Worm (Caenorhabditis elegans) whole organism, L1 larva: ENCODE measurements around the gene K10D2.5.

ENCODE experiments used
- aly-2 ChIP-seq: fragments of 150-350 bp; optimal IDR thresholded peaks from 2 replicates; lab custom pipeline; 2014; ENCODE audit warnings: missing biosample characterization, missing genetic modification characterization
- ama-1 ChIP-seq: fragments of 150-350 bp; optimal IDR thresholded peaks from 2 replicates; lab custom pipeline; 2014
- blmp-1 ChIP-seq: fragments of 150-350 bp; optimal IDR thresholded peaks from 2 replicates; lab custom pipeline; 2014; ENCODE audit warnings: missing biosample characterization, missing genetic modification characterization
- ceh-8 ChIP-seq: fragments of 200-800 bp; sonication (Bioruptor generic); optimal IDR thresholded peaks from 2 replicates; lab custom pipeline; 2018; ENCODE audit warnings: mild to moderate bottlenecking, missing genetic modification characterization, moderate library complexity, missing compliant biosample characterization
- ceh-90 ChIP-seq: sonication (generic microtip); optimal IDR thresholded peaks from 2 replicates; lab custom pipeline; 2016; ENCODE audit warnings: missing genetic modification characterization, missing compliant biosample characterization
- dpl-1 ChIP-seq, 3 experiments: fragments of 150-350 bp in 2 of 3; sonication (generic microtip) in 1 of 3; optimal IDR thresholded peaks; 2 replicates each; lab custom pipeline; 2014 to 2017; ENCODE audit warnings: missing biosample characterization in 3 of 3, missing genetic modification characterization in 3 of 3, missing genetic modification reagents in 3 of 3
- dsc-1 ChIP-seq: sonication (generic microtip); optimal IDR thresholded peaks from 2 replicates; lab custom pipeline; 2016; ENCODE audit warnings: mild to moderate bottlenecking, missing genetic modification characterization, missing compliant biosample characterization
- efl-1 ChIP-seq, 4 experiments: fragments of 150-350 bp; optimal IDR thresholded peaks in 3 of 4; peaks in 1 of 4; 1 replicate in 1 of 4; 2 replicates in 3 of 4; lab custom pipeline; 2014; ENCODE audit warnings: missing biosample characterization in 2 of 4, missing genetic modification characterization in 2 of 4, missing genetic modification reagents in 2 of 4
- elt-2 ChIP-seq: sonication (generic microtip); optimal IDR thresholded peaks from 2 replicates; lab custom pipeline; 2016; ENCODE audit warnings: missing genetic modification characterization, mild to moderate bottlenecking, inconsistent platforms, missing compliant biosample characterization, missing genetic modification reagents
- elt-3 ChIP-seq, 6 experiments: fragments of 150-350 bp in 1 of 6; sonication (generic microtip); optimal IDR thresholded peaks; 2 replicates each; lab custom pipeline; 2017 to 2018; ENCODE audit warnings: missing biosample characterization in 6 of 6, missing genetic modification characterization in 6 of 6, inconsistent platforms in 1 of 6
- ets-5 ChIP-seq: fragments of 200-800 bp; sonication (Bioruptor generic); IDR thresholded peaks from 2 replicates; pipeline ENCODE4 v1.3.6; 2022; ENCODE audit warnings: missing genetic modification characterization, missing compliant biosample characterization
- fkh-4 ChIP-seq: sonication (generic microtip); optimal IDR thresholded peaks from 2 replicates; lab custom pipeline; 2016; ENCODE audit warnings: missing compliant biosample characterization, missing genetic modification characterization, borderline replicate concordance
- fkh-8 ChIP-seq: sonication (generic microtip); optimal IDR thresholded peaks from 2 replicates; lab custom pipeline; 2016; ENCODE audit warnings: mild to moderate bottlenecking, missing genetic modification characterization, missing compliant biosample characterization
- fos-1 ChIP-seq: fragments of 150-350 bp; optimal IDR thresholded peaks from 2 replicates; lab custom pipeline; 2014; ENCODE audit warnings: missing biosample characterization, missing genetic modification characterization
- grh-1 ChIP-seq: fragments of 200-800 bp; sonication (Bioruptor generic); IDR thresholded peaks from 2 replicates; pipeline ENCODE4 v1.3.6; 2022; ENCODE audit warnings: missing genetic modification reagents, missing genetic modification characterization, missing compliant biosample characterization
- lin-35 ChIP-seq, 2 experiments: fragments of 150-350 bp; optimal IDR thresholded peaks; 2 replicates each; lab custom pipeline; 2014; ENCODE audit warnings: missing biosample characterization in 2 of 2, missing genetic modification characterization in 2 of 2, missing genetic modification reagents in 2 of 2
- lsy-2 ChIP-seq, 2 experiments: fragments of 150-350 bp; optimal IDR thresholded peaks; 2 replicates each; lab custom pipeline; 2014; ENCODE audit warnings: missing biosample characterization in 2 of 2, missing genetic modification characterization in 2 of 2
- mep-1 ChIP-seq: fragments of 150-350 bp; optimal IDR thresholded peaks from 2 replicates; lab custom pipeline; 2014; ENCODE audit warnings: missing biosample characterization, missing genetic modification characterization
- nhr-11 ChIP-seq: fragments of 150-350 bp; optimal IDR thresholded peaks from 2 replicates; lab custom pipeline; 2014; ENCODE audit warnings: missing biosample characterization, missing genetic modification characterization
- nhr-19 ChIP-seq: fragments of 200-800 bp; sonication (Bioruptor generic); conservative IDR thresholded peaks from 2 replicates; pipeline ENCODE4 v1.3.6; 2022; ENCODE audit warnings: missing genetic modification characterization, missing compliant biosample characterization
- nhr-20 ChIP-seq: sonication (generic microtip); optimal IDR thresholded peaks from 2 replicates; lab custom pipeline; 2016; ENCODE audit warnings: mild to moderate bottlenecking, missing genetic modification characterization, missing compliant biosample characterization
- nhr-237 ChIP-seq: fragments of 150-350 bp; optimal IDR thresholded peaks from 2 replicates; lab custom pipeline; 2014; ENCODE audit warnings: missing biosample characterization, missing genetic modification characterization
- nhr-28 ChIP-seq: fragments of 150-350 bp; optimal IDR thresholded peaks from 2 replicates; lab custom pipeline; 2014; ENCODE audit warnings: missing biosample characterization, missing genetic modification characterization
- nhr-47 ChIP-seq: sonication (generic microtip); optimal IDR thresholded peaks from 2 replicates; lab custom pipeline; 2016; ENCODE audit warnings: mild to moderate bottlenecking, missing genetic modification characterization, moderate library complexity, missing compliant biosample characterization
- nhr-71 ChIP-seq: sonication (generic microtip); optimal IDR thresholded peaks from 2 replicates; lab custom pipeline; 2016; ENCODE audit warnings: mild to moderate bottlenecking, missing genetic modification characterization, moderate library complexity, missing compliant biosample characterization
- nhr-77 ChIP-seq: fragments of 150-350 bp; optimal IDR thresholded peaks from 2 replicates; lab custom pipeline; 2014; ENCODE audit warnings: missing biosample characterization, missing genetic modification characterization
- nhr-85 ChIP-seq: sonication (generic microtip); peaks from one replicate; lab custom pipeline; 2016; ENCODE audit warnings: missing genetic modification characterization, inconsistent platforms, missing compliant biosample characterization
- nhr-90 ChIP-seq: sonication (generic microtip); optimal IDR thresholded peaks from 2 replicates; lab custom pipeline; 2016; ENCODE audit warnings: mild to moderate bottlenecking, missing genetic modification characterization, missing compliant biosample characterization; ENCODE audit not compliant: poor library complexity
- pag-3 ChIP-seq: sonication (generic microtip); optimal IDR thresholded peaks from 2 replicates; lab custom pipeline; 2017; ENCODE audit warnings: missing genetic modification characterization, mild to moderate bottlenecking, missing compliant biosample characterization, antibody characterized with exemption, borderline replicate concordance; ENCODE audit not compliant: insufficient read depth
- skn-1 ChIP-seq: fragments of 150-350 bp; optimal IDR thresholded peaks from 2 replicates; lab custom pipeline; 2014; ENCODE audit warnings: missing biosample characterization, missing genetic modification characterization
- sup-37 ChIP-seq: fragments of 200-800 bp; sonication (Bioruptor generic); optimal IDR thresholded peaks from 2 replicates; lab custom pipeline; 2018; ENCODE audit warnings: mild to moderate bottlenecking, missing genetic modification characterization, missing compliant biosample characterization
- unc-62 ChIP-seq: fragments of 150-350 bp; optimal IDR thresholded peaks from 2 replicates; lab custom pipeline; 2014; ENCODE audit warnings: missing biosample characterization, missing genetic modification reagents, missing genetic modification characterization
- unc-86 ChIP-seq: sonication (generic microtip); optimal IDR thresholded peaks from 2 replicates; lab custom pipeline; 2016; ENCODE audit warnings: missing genetic modification characterization, missing compliant biosample characterization
- zag-1 ChIP-seq: fragments of 150-350 bp; optimal IDR thresholded peaks from 2 replicates; lab custom pipeline; 2014; ENCODE audit warnings: missing biosample characterization, missing genetic modification characterization

The K10D2.5 gene

DNA sequence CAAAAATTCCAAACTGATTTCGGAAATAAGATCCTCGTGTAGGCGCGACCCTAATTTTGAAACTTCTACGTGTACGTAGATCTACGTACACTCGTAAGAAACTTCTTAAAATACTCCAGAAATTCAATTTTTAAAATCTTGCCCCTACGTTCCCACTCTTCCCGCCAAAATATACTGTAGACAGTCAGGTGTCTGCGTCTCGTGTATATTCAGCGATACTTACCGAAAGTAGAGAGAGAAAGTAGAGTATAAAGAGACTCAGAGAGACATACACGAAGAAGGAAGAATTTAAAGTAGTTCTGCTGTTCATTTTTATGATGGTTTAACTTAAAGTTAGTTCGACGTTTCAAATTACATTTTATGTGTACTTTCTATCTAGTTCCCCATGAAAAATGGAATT, 20.7 kb downstream of the K10D2.5 start:
- TF ChIP-seq lin-35 (GFP tag; optimal IDR thresholded peaks at IDR 0.05; lab: Kevin White, UChicago) (peak in 1 of 2 experiments; percentile 53), dpl-1 (GFP tag; optimal IDR thresholded peaks at IDR 0.05; lab: Kevin White, UChicago) (peak; percentile 26 to 46 (median 27)), ets-5 (GFP tag; lab: Robert Waterston, UW) (no peak), dsc-1 (tag; lab: Kevin White, UChicago) (no peak), lsy-2 (tag; optimal IDR thresholded peaks at IDR 0.05; lab: Kevin White, UChicago) (peak in 1 of 2 experiments; percentile 54), blmp-1 (peak; percentile 53), efl-1 (optimal IDR thresholded peaks at IDR 0.05; lab: Kevin White, UChicago) (peak; percentile 12 to 16), efl-1 (GFP tag; optimal IDR thresholded peaks at IDR 0.05 in 1 of 2; lab: Kevin White, UChicago) (peak in 1 of 2 experiments; percentile 7)
- TF ChIP-seq, all 84 proteins: peak for 5

DNA sequence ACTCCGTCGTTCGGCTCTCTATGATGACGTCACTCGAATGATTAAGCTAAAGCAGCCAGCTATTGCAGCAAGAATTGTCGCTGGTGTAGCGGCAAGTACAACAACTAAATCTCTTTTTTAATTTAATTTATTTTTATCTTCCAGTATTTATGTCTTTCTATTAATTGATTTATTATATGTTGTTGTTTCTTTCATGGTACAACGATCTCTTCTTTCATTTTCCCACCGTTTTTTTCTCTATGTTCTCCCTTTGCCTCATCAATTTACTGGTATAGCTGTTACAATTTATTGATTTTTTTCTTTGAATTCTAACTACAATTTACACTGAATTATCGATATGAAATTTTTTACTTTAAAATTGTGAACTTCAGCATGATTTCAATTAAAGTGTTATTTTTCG, 23.2 kb downstream of the K10D2.5 start, which contains the start of gene moc-6:
Gene moc-6 (plus strand): TSS at position 301 of the 400 bp plus-strand sequence.
- TF ChIP-seq fkh-4 (tag; lab: Kevin White, UChicago) (no peak), elt-3 (tag; optimal IDR thresholded peaks at IDR 0.05; lab: Kevin White, UChicago) (peak in 1 of 6 experiments; percentile 10), nhr-85 (tag; lab: Kevin White, UChicago) (peak; percentile 26), zag-1 (tag; lab: Kevin White, UChicago) (no peak), sup-37 (no peak), efl-1 (optimal IDR thresholded peaks at IDR 0.05; lab: Kevin White, UChicago) (no peak), efl-1 (GFP tag; optimal IDR thresholded peaks at IDR 0.05 in 1 of 2; lab: Kevin White, UChicago) (peak in 1 of 2 experiments; percentile 66), nhr-77 (tag; lab: Kevin White, UChicago) (no peak)

DNA sequence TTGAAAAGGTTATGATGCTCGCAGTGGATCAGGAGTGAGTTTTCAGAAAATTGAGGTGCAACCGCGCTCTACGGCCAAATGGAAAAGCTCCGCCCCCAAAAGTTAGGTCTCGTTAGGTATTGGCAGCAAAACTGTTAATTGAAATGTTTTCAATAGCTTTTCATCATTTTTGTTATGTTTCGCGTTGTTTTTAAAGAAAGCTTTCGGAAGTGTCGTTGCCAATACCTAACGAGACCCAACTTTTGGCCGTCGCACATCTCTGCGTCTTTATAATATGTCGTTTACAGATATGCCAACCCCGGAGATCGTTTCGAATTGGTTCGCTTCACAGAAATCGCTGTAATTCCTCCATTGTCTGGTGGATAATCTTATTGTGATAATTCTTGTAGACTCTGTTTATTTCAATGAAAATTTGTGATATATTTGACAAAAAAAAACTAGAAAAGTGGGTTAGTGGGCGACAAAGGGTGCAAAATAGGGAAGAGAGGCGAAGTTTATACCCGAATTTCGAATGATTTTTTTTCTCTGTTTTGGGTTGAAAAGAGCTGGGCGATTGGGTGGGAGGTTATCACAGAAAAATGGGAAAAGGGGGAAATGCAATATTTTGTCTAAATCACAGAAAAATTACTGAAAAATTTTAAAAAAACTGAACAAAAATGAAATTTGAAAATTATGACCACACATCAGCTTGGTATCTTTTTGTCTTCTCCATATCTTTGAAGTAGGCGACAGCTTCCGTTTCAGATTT, 24.0 kb downstream of the K10D2.5 start:
- peak; percentile 13 for TF ChIP-seq nhr-71
- peak; percentile 65 for TF ChIP-seq aly-2 (tag; lab: Kevin White, UChicago)
- TF ChIP-seq zag-1 (tag; lab: Kevin White, UChicago), result no peak
- TF ChIP-seq ceh-90 (tag; lab: Kevin White, UChicago), result no peak
- TF ChIP-seq nhr-77 (tag; lab: Kevin White, UChicago), result no peak
- TF ChIP-seq fos-1 (tag; lab: Kevin White, UChicago), result no peak
- peak; percentile 62 for TF ChIP-seq nhr-85 (tag; lab: Kevin White, UChicago)
- peak in 1 of 2 experiments; percentile 0 for TF ChIP-seq efl-1 (optimal IDR thresholded peaks at IDR 0.05; lab: Kevin White, UChicago)
- TF ChIP-seq efl-1 (GFP tag; optimal IDR thresholded peaks at IDR 0.05 in 1 of 2; lab: Kevin White, UChicago), result no peak
- TF ChIP-seq nhr-28 (tag; lab: Kevin White, UChicago), result no peak
- peak; percentile 5 for TF ChIP-seq elt-2 (tag; lab: Kevin White, UChicago)
- peak; percentile 21 for TF ChIP-seq ama-1 (lab: Kevin White, UChicago)

DNA sequence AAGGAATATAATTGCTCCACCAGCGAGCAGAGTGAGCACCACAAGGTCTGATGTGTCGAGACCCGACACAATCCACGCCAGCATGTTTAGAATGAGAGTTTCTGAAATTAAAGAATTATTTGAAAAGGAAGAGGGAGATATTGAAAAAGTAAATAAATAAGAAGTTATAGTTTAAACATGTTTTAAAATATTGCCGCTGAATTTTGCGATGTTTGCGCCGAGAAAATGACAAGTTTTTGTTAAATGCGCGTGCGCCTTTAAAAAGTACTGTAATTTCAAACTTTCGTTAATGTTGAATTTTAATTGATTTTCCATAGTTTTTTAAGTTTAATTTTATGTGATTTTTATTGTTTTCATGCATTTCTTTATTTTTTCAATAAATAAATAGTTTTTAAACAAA, 27.1 kb downstream of the K10D2.5 start, which contains the start of gene emb-8:
Gene emb-8 (minus strand): TSS at position 101 of the 400 bp plus-strand sequence.
- TF ChIP-seq mep-1 (tag; lab: Kevin White, UChicago) (no peak), nhr-19 (GFP tag; lab: Robert Waterston, UW) (no peak), fkh-8 (tag; lab: Kevin White, UChicago) (no peak), nhr-20 (tag; lab: Kevin White, UChicago) (no peak), sup-37 (no peak), nhr-90 (tag; lab: Kevin White, UChicago) (no peak), nhr-237 (no peak), skn-1 (tag; lab: Kevin White, UChicago) (no peak), grh-1 (GFP tag; lab: Robert Waterston, UW) (no peak), ceh-8 (GFP tag; lab: Kevin White, UChicago) (no peak), unc-86 (tag; lab: Kevin White, UChicago) (no peak), nhr-47 (tag; lab: Kevin White, UChicago) (no peak), nhr-11 (no peak), pag-3 (tag; lab: Kevin White, UChicago) (no peak), unc-62 (GFP tag; lab: Kevin White, UChicago) (no peak)
